Worm (Caenorhabditis elegans): ENCODE measurements around the gene ard-1.

DNA sequence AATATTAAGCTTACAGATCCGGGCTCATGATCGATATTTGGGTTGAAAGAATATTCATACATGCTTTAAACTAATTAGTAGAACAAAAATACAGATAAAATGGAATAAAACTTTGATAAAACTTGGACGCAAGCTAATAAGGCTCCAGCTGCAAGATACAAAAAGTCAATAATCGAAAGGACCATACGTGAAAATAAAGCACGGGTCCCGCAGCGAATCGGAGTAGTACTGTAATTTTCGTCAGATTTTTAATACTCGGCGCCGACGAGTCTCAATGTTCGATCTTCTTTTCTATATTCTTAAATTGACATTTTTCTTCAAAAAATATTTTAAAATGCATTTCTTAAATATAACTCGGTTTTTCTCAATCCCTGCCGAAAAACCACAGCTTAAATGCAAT lies 6.4 kb upstream of the ard-1 start, which contains the start of gene spo-11:
- no peak for TF ChIP-seq unc-62 (GFP tag; optimal IDR thresholded peaks at IDR 0.05)
- TF ChIP-seq ceh-82 (tag; optimal IDR thresholded peaks at IDR 0.05) = no peak
- no peak for TF ChIP-seq jun-1 (tag; optimal IDR thresholded peaks at IDR 0.05)
- TF ChIP-seq ama-1 (optimal IDR thresholded peaks at IDR 0.05) = no peak
- no peak for TF ChIP-seq lin-15B (tag; optimal IDR thresholded peaks at IDR 0.05)
- TF ChIP-seq nhr-11 (tag; optimal IDR thresholded peaks at IDR 0.05) = no peak
- no peak for TF ChIP-seq hmg-11 (tag; optimal IDR thresholded peaks at IDR 0.05)
- no peak for TF ChIP-seq snpc-4 (tag; optimal IDR thresholded peaks at IDR 0.05)
- TF ChIP-seq nfya-1 (tag; optimal IDR thresholded peaks at IDR 0.05; ENCODE audit: insufficient read depth) = no peak

All from whole organism, L3 larva.